Worm (Caenorhabditis elegans): ENCODE results near the gene saeg-2.

The saeg-2 gene

ce11 chrIII:9242675-9243074 is 2.5 kb downstream of the saeg-2 start, which contains the start of gene dat-1:
TSS of gene dat-1 (plus strand) at chrIII:9242975.
- TF ChIP-seq nhr-90 (tag; optimal IDR thresholded peaks at IDR 0.05; ENCODE audit: poor library complexity) (no peak), rnt-1 (tag; optimal IDR thresholded peaks at IDR 0.05) (no peak)

ce11 chrIII:9247221-9247620 is 7.1 kb downstream of the saeg-2 start, which contains the start of gene T02C1.1:
TSS of gene T02C1.1 (plus strand) at chrIII:9247525.
- TF ChIP-seq swsn-7 (tag; optimal IDR thresholded peaks at IDR 0.05) (no peak), ets-5 (GFP tag; IDR thresholded peaks at IDR 0.05) (no peak), unc-62 (GFP tag; optimal IDR thresholded peaks at IDR 0.05) (no peak), pax-3 (tag; optimal IDR thresholded peaks at IDR 0.05) (no peak), efl-1 (optimal IDR thresholded peaks at IDR 0.05) (no peak), efl-1 (GFP tag; optimal IDR thresholded peaks at IDR 0.05 in 1 of 2) (peak in 1 of 2 experiments; percentile 51)

ce11 chrIII:9250729-9251128 is 10.6 kb downstream of the saeg-2 start, which contains the start of gene T02C1.2:
TSS of gene T02C1.2 (plus strand) at chrIII:9251029.
- peak; percentile 20 for TF ChIP-seq blmp-1 (tag; optimal IDR thresholded peaks at IDR 0.05)
- no peak for TF ChIP-seq lir-3 (tag; optimal IDR thresholded peaks at IDR 0.05; ENCODE audit: poor library complexity)
- no peak for TF ChIP-seq irx-1 (tag; optimal IDR thresholded peaks at IDR 0.05)

ce11 chrIII:9254988-9255387 is 14.8 kb downstream of the saeg-2 start:
- no peak for TF ChIP-seq unc-86 (tag; optimal IDR thresholded peaks at IDR 0.05)
- TF ChIP-seq lin-35 (GFP tag; optimal IDR thresholded peaks at IDR 0.05): peak in 1 of 2 experiments; percentile 13
- TF ChIP-seq fkh-8 (tag; optimal IDR thresholded peaks at IDR 0.05): no peak
- TF ChIP-seq elt-2 (tag; optimal IDR thresholded peaks at IDR 0.05): peak; percentile 50

ce11 chrIII:9255801-9256200 is 15.6 kb downstream of the saeg-2 start:
- TF ChIP-seq elt-2 (tag; optimal IDR thresholded peaks at IDR 0.05) (peak; percentile 81), blmp-1 (tag; optimal IDR thresholded peaks at IDR 0.05) (peak; percentile 2), efl-1 (optimal IDR thresholded peaks at IDR 0.05) (no peak), efl-1 (GFP tag; optimal IDR thresholded peaks at IDR 0.05 in 1 of 2) (peak in 1 of 2 experiments; percentile 86), tlp-1 (tag; optimal IDR thresholded peaks at IDR 0.05) (no peak), pqm-1 (tag; optimal IDR thresholded peaks at IDR 0.05) (peak; percentile 48), irx-1 (tag; optimal IDR thresholded peaks at IDR 0.05) (no peak), snpc-4 (tag; optimal IDR thresholded peaks at IDR 0.05) (no peak), nhr-71 (tag; optimal IDR thresholded peaks at IDR 0.05) (no peak), nhr-85 (tag) (peak; percentile 53)

- TF ChIP-seq dsc-1 (tag; optimal IDR thresholded peaks at IDR 0.05): no peak
- no peak for TF ChIP-seq efl-1 (optimal IDR thresholded peaks at IDR 0.05)
- TF ChIP-seq efl-1 (GFP tag; optimal IDR thresholded peaks at IDR 0.05 in 1 of 2): peak in 1 of 2 experiments; percentile 41
Observed at ce11 chrIII:9256961-9257360, 16.8 kb downstream of the saeg-2 start, which contains the start of gene M01A8.1. TSS of gene M01A8.1 (plus strand) at chrIII:9257261.

ce11 chrIII:9258510-9258909 is 18.3 kb downstream of the saeg-2 start:
- TF ChIP-seq efl-1 (optimal IDR thresholded peaks at IDR 0.05) (no peak), efl-1 (GFP tag; optimal IDR thresholded peaks at IDR 0.05 in 1 of 2) (peak in 1 of 2 experiments; percentile 81), zag-1 (tag; optimal IDR thresholded peaks at IDR 0.05) (no peak), elt-2 (tag; optimal IDR thresholded peaks at IDR 0.05) (peak; percentile 11)

- TF ChIP-seq egl-13 (tag; optimal IDR thresholded peaks at IDR 0.05): no peak
- TF ChIP-seq nhr-237 (tag; optimal IDR thresholded peaks at IDR 0.05): peak; percentile 14
- TF ChIP-seq unc-98 (GFP tag; IDR thresholded peaks at IDR 0.05): no peak
- TF ChIP-seq ceh-82 (tag; optimal IDR thresholded peaks at IDR 0.05): no peak
- TF ChIP-seq nhr-90 (tag; optimal IDR thresholded peaks at IDR 0.05; ENCODE audit: poor library complexity): peak; percentile 11
- peak; percentile 53 for TF ChIP-seq nhr-71 (tag; optimal IDR thresholded peaks at IDR 0.05)
- no peak for TF ChIP-seq elt-2 (tag; optimal IDR thresholded peaks at IDR 0.05)
- TF ChIP-seq blmp-1 (tag; optimal IDR thresholded peaks at IDR 0.05): peak; percentile 76
- peak; percentile 44 for TF ChIP-seq pag-3 (tag; optimal IDR thresholded peaks at IDR 0.05; ENCODE audit: borderline replicate concordance, insufficient read depth)
- TF ChIP-seq nhr-28 (tag; optimal IDR thresholded peaks at IDR 0.05): no peak
- no peak for TF ChIP-seq pax-3 (tag; optimal IDR thresholded peaks at IDR 0.05)
- TF ChIP-seq nhr-47 (tag; optimal IDR thresholded peaks at IDR 0.05): peak; percentile 19
- TF ChIP-seq lin-14 (GFP tag; optimal IDR thresholded peaks at IDR 0.05): peak; percentile 68
- peak in 5 of 6 experiments; percentile 40 to 74 (median 50) for TF ChIP-seq elt-3 (tag; optimal IDR thresholded peaks at IDR 0.05)
- peak; percentile 21 for TF ChIP-seq tbx-2 (tag; optimal IDR thresholded peaks at IDR 0.05)
- no peak for TF ChIP-seq jun-1 (tag; optimal IDR thresholded peaks at IDR 0.05)
- no peak for TF ChIP-seq fos-1 (tag; optimal IDR thresholded peaks at IDR 0.05)
- TF ChIP-seq zip-4 (GFP tag; optimal IDR thresholded peaks at IDR 0.05): no peak
- peak in 1 of 2 experiments; percentile 21 for TF ChIP-seq mdl-1 (tag; optimal IDR thresholded peaks at IDR 0.05)
- peak; percentile 16 for TF ChIP-seq lir-3 (tag; optimal IDR thresholded peaks at IDR 0.05; ENCODE audit: poor library complexity)
Observed at ce11 chrIII:9269012-9269471, 28.9 kb downstream of the saeg-2 start, which contains the start of gene clip-1. TSS of gene clip-1 (minus strand) at chrIII:9269062.
